Worm (Caenorhabditis elegans) whole organism, L3 larva: Measurements from ENCODE around the gene srh-213.

Experiments used
- elt-3 ChIP-seq, 3 experiments: fragments of 150-350 bp in 1 of 3; sonication (generic microtip) in 2 of 3; optimal IDR thresholded peaks; 2 replicates in 2 of 3; 4 replicates in 1 of 3; lab custom pipeline; 2014 to 2017; ENCODE audit warnings: missing biosample characterization in 3 of 3, missing genetic modification characterization in 3 of 3
- nhr-11 ChIP-seq: fragments of 150-350 bp; optimal IDR thresholded peaks from 2 replicates; lab custom pipeline; 2014; ENCODE audit warnings: missing biosample characterization, missing genetic modification characterization
- nhr-237 ChIP-seq: fragments of 150-350 bp; optimal IDR thresholded peaks from 2 replicates; lab custom pipeline; 2014; ENCODE audit warnings: missing biosample characterization, missing genetic modification characterization
- nhr-28 ChIP-seq: fragments of 150-350 bp; optimal IDR thresholded peaks from 2 replicates; lab custom pipeline; 2014; ENCODE audit warnings: missing biosample characterization, missing genetic modification characterization
- pqm-1 ChIP-seq: fragments of 150-350 bp; optimal IDR thresholded peaks from 2 replicates; lab custom pipeline; 2017; ENCODE audit warnings: missing biosample characterization, missing genetic modification characterization, inconsistent platforms
- zag-1 ChIP-seq: fragments of 150-350 bp; optimal IDR thresholded peaks from 2 replicates; lab custom pipeline; 2014; ENCODE audit warnings: missing biosample characterization, missing genetic modification characterization

DNA sequence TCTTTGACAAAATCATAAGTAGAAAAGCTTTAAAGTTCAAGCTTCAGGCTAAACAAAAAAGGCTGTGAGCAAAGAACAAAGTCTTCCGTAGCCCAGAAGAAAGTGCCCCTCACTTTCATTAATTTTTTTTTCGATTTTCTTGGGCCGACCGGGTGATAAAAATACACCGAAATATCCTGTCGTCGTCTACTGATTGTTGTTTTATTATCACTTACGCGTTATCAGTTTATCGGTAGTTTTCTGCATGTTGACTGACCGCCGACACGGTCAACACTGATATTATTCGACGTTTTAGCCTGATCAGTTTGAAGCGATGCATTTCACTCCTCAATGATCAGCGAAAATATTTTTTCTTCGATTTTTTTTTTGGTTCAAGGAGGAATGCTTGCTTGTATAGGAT, 14.5 kb downstream of the srh-213 start:
- TF ChIP-seq zag-1 (no peak), nhr-11 (tag; lab: Kevin White, UChicago) (no peak), nhr-237 (tag; lab: Kevin White, UChicago) (no peak), elt-3 (tag; optimal IDR thresholded peaks at IDR 0.05; lab: Kevin White, UChicago) (no peak), pqm-1 (tag; lab: Kevin White, UChicago) (peak; percentile 60), nhr-28 (tag; lab: Kevin White, UChicago) (no peak)
